Worm (Caenorhabditis elegans): ENCODE measurements around the gene T13C2.2.

DNA sequence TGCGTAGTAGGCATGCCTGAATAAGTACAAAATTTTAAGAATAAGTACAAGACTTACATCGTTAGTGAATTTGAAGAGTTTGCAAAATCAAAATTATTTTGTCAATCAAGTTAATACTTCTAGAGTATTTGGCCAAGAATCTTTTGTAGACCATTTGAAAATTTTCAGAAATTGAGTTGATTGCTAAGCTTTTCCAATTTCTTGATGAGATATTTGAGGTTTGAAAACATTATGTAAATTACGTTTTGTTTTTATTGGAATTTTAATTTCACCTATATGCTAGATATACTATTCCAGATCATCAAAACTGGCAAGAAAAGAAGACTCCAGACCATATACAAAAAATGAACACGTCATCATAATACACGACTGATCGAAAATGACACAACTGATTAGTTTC lies 11.0 kb downstream of the T13C2.2 start, which contains the start of gene tab-1:
- no peak for TF ChIP-seq mdl-1 (tag; optimal IDR thresholded peaks at IDR 0.05)
- no peak for TF ChIP-seq egl-27 (tag; optimal IDR thresholded peaks at IDR 0.05)
- no peak for TF ChIP-seq zag-1 (tag; optimal IDR thresholded peaks at IDR 0.05)
- no peak for TF ChIP-seq sem-4 (tag; optimal IDR thresholded peaks at IDR 0.05)

Data from whole organism, L2 larva.